Worm (Caenorhabditis elegans) whole organism, L1 larva: ENCODE results near the gene fipr-11.
A peak's percentile ranks its signal among the peaks of the same experiment; 100 is the strongest.

Experiments
- C04F5.9 ChIP-seq: sonication (generic microtip); optimal IDR thresholded peaks from 2 replicates; lab custom pipeline; 2016; ENCODE audit warnings: missing genetic modification characterization, missing compliant biosample characterization
- F16B12.6 ChIP-seq: fragments of 150-350 bp; optimal IDR thresholded peaks from 2 replicates; lab custom pipeline; 2014; ENCODE audit warnings: missing biosample characterization, missing genetic modification characterization
- Y116A8C.19 ChIP-seq: sonication (generic microtip); optimal IDR thresholded peaks from 2 replicates; lab custom pipeline; 2016; ENCODE audit warnings: missing compliant biosample characterization, missing genetic modification characterization, borderline replicate concordance
- aha-1 ChIP-seq: fragments of 150-350 bp; optimal IDR thresholded peaks from 2 replicates; lab custom pipeline; 2014; ENCODE audit warnings: missing biosample characterization, missing genetic modification characterization
- alr-1 ChIP-seq: fragments of 200-800 bp; sonication (Bioruptor generic); optimal IDR thresholded peaks from 2 replicates; lab custom pipeline; 2018; ENCODE audit warnings: borderline replicate concordance, mild to moderate bottlenecking, missing genetic modification characterization, missing compliant biosample characterization
- ama-1 ChIP-seq: fragments of 150-350 bp; optimal IDR thresholded peaks from 2 replicates; lab custom pipeline; 2014
- blmp-1 ChIP-seq: fragments of 150-350 bp; optimal IDR thresholded peaks from 2 replicates; lab custom pipeline; 2014; ENCODE audit warnings: missing biosample characterization, missing genetic modification characterization
- ceh-63 ChIP-seq: fragments of 200-800 bp; sonication (Bioruptor generic); optimal IDR thresholded peaks from 2 replicates; lab custom pipeline; 2018; ENCODE audit warnings: mild to moderate bottlenecking, missing genetic modification characterization, missing compliant biosample characterization
- ceh-82 ChIP-seq, 3 experiments: fragments of 150-350 bp in 1 of 3; sonication (generic microtip) in 2 of 3; optimal IDR thresholded peaks; 2 replicates each; lab custom pipeline; 2014 to 2017; ENCODE audit warnings: missing biosample characterization in 3 of 3, missing genetic modification characterization in 3 of 3
- ceh-90 ChIP-seq: sonication (generic microtip); optimal IDR thresholded peaks from 2 replicates; lab custom pipeline; 2016; ENCODE audit warnings: missing genetic modification characterization, missing compliant biosample characterization
- ces-1 ChIP-seq: fragments of 150-350 bp; optimal IDR thresholded peaks from 2 replicates; lab custom pipeline; 2014; ENCODE audit warnings: missing biosample characterization, missing genetic modification reagents, missing genetic modification characterization
- dsc-1 ChIP-seq: sonication (generic microtip); optimal IDR thresholded peaks from 2 replicates; lab custom pipeline; 2016; ENCODE audit warnings: mild to moderate bottlenecking, missing genetic modification characterization, missing compliant biosample characterization
- egl-13 ChIP-seq: sonication (generic microtip); optimal IDR thresholded peaks from 2 replicates; lab custom pipeline; 2016; ENCODE audit warnings: missing genotype, missing genetic modification reagents, missing genetic modification characterization, missing compliant biosample characterization
- ets-5 ChIP-seq: fragments of 200-800 bp; sonication (Bioruptor generic); IDR thresholded peaks from 2 replicates; pipeline ENCODE4 v1.3.6; 2022; ENCODE audit warnings: missing genetic modification characterization, missing compliant biosample characterization
- fkh-10 ChIP-seq: sonication (generic microtip); optimal IDR thresholded peaks from 2 replicates; lab custom pipeline; 2017; ENCODE audit warnings: missing biosample characterization, missing genetic modification reagents, missing genetic modification characterization
- fkh-4 ChIP-seq: sonication (generic microtip); optimal IDR thresholded peaks from 2 replicates; lab custom pipeline; 2016; ENCODE audit warnings: missing compliant biosample characterization, missing genetic modification characterization, borderline replicate concordance
- fkh-8 ChIP-seq: sonication (generic microtip); optimal IDR thresholded peaks from 2 replicates; lab custom pipeline; 2016; ENCODE audit warnings: mild to moderate bottlenecking, missing genetic modification characterization, missing compliant biosample characterization
- hlh-4 ChIP-seq: sonication (generic microtip); optimal IDR thresholded peaks from 2 replicates; lab custom pipeline; 2016; ENCODE audit warnings: mild to moderate bottlenecking, missing genetic modification characterization, missing compliant biosample characterization
- lin-14 ChIP-seq: fragments of 200-800 bp; sonication (Bioruptor generic); optimal IDR thresholded peaks from 2 replicates; lab custom pipeline; 2018; ENCODE audit warnings: mild to moderate bottlenecking, missing genetic modification characterization, moderate library complexity, missing compliant biosample characterization
- lin-15B ChIP-seq: fragments of 150-350 bp; sonication (generic microtip); optimal IDR thresholded peaks from 3 replicates; lab custom pipeline; 2014; ENCODE audit warnings: missing biosample characterization, missing genetic modification characterization
- lin-35 ChIP-seq, 2 experiments: fragments of 150-350 bp; optimal IDR thresholded peaks; 2 replicates each; lab custom pipeline; 2014; ENCODE audit warnings: missing biosample characterization in 2 of 2, missing genetic modification characterization in 2 of 2, missing genetic modification reagents in 2 of 2
- lsy-2 ChIP-seq, 2 experiments: fragments of 150-350 bp; optimal IDR thresholded peaks; 2 replicates each; lab custom pipeline; 2014; ENCODE audit warnings: missing biosample characterization in 2 of 2, missing genetic modification characterization in 2 of 2
- mef-2 ChIP-seq: fragments of 150-350 bp; optimal IDR thresholded peaks from 2 replicates; lab custom pipeline; 2014; ENCODE audit warnings: missing biosample characterization, missing genetic modification characterization
- nhr-19 ChIP-seq: fragments of 200-800 bp; sonication (Bioruptor generic); conservative IDR thresholded peaks from 2 replicates; pipeline ENCODE4 v1.3.6; 2022; ENCODE audit warnings: missing genetic modification characterization, missing compliant biosample characterization
- nhr-20 ChIP-seq: sonication (generic microtip); optimal IDR thresholded peaks from 2 replicates; lab custom pipeline; 2016; ENCODE audit warnings: mild to moderate bottlenecking, missing genetic modification characterization, missing compliant biosample characterization
- nhr-47 ChIP-seq: sonication (generic microtip); optimal IDR thresholded peaks from 2 replicates; lab custom pipeline; 2016; ENCODE audit warnings: mild to moderate bottlenecking, missing genetic modification characterization, moderate library complexity, missing compliant biosample characterization
- nhr-71 ChIP-seq: sonication (generic microtip); optimal IDR thresholded peaks from 2 replicates; lab custom pipeline; 2016; ENCODE audit warnings: mild to moderate bottlenecking, missing genetic modification characterization, moderate library complexity, missing compliant biosample characterization
- nhr-85 ChIP-seq: sonication (generic microtip); peaks from one replicate; lab custom pipeline; 2016; ENCODE audit warnings: missing genetic modification characterization, inconsistent platforms, missing compliant biosample characterization
- nhr-90 ChIP-seq: sonication (generic microtip); optimal IDR thresholded peaks from 2 replicates; lab custom pipeline; 2016; ENCODE audit warnings: mild to moderate bottlenecking, missing genetic modification characterization, missing compliant biosample characterization; ENCODE audit not compliant: poor library complexity
- rnt-1 ChIP-seq: sonication (generic microtip); optimal IDR thresholded peaks from 2 replicates; lab custom pipeline; 2016; ENCODE audit warnings: mild to moderate bottlenecking, missing genetic modification characterization, moderate library complexity, missing compliant biosample characterization
- skn-1 ChIP-seq: fragments of 150-350 bp; optimal IDR thresholded peaks from 2 replicates; lab custom pipeline; 2014; ENCODE audit warnings: missing biosample characterization, missing genetic modification characterization
- sox-4 ChIP-seq: sonication (generic microtip); optimal IDR thresholded peaks from 2 replicates; lab custom pipeline; 2016; ENCODE audit warnings: missing genetic modification characterization, missing compliant biosample characterization
- sptf-1 ChIP-seq: fragments of 150-350 bp; optimal IDR thresholded peaks from 2 replicates; lab custom pipeline; 2014; ENCODE audit warnings: missing biosample characterization, missing genetic modification characterization
- tbx-2 ChIP-seq: sonication (generic microtip); optimal IDR thresholded peaks from 2 replicates; lab custom pipeline; 2016; ENCODE audit warnings: missing genetic modification characterization, missing compliant biosample characterization
- tlp-1 ChIP-seq: fragments of 150-350 bp; optimal IDR thresholded peaks from 2 replicates; lab custom pipeline; 2014; ENCODE audit warnings: missing biosample characterization, missing genetic modification characterization
- unc-130 ChIP-seq: fragments of 150-350 bp; optimal IDR thresholded peaks from 2 replicates; lab custom pipeline; 2017; ENCODE audit warnings: missing biosample characterization, missing genetic modification characterization, inconsistent platforms
- unc-62 ChIP-seq: fragments of 150-350 bp; optimal IDR thresholded peaks from 2 replicates; lab custom pipeline; 2014; ENCODE audit warnings: missing biosample characterization, missing genetic modification reagents, missing genetic modification characterization
- xbp-1 ChIP-seq: sonication (generic microtip); optimal IDR thresholded peaks from 2 replicates; lab custom pipeline; 2016; ENCODE audit warnings: missing genetic modification characterization, missing compliant biosample characterization
- ztf-4 ChIP-seq: fragments of 150-350 bp; optimal IDR thresholded peaks from 2 replicates; lab custom pipeline; 2014; ENCODE audit warnings: missing biosample characterization, missing genetic modification characterization

fipr-11 gene

DNA sequence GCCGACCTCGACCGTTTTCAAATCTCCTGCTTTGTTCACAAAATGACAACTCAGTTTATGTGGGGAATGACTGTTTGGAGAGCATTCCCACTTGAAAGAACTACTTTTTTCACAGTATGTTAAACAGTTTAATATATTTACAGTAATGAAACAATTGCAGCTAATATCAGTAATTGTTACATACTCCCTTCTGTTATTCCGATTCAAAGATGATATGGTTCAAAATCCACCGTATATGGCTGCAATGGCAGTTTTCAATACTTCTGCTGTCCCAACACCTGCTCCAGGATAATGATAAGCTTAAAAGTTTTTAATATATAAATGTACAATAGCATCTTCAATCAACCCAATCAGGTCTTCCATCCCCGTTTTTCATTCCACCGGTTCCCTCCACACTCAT lies 1.2 kb upstream of the fipr-11 start:
- TF ChIP-seq nhr-19 (GFP tag; lab: Robert Waterston, UW) (no peak), tlp-1 (tag; lab: Kevin White, UChicago) (no peak), ceh-90 (no peak)

DNA sequence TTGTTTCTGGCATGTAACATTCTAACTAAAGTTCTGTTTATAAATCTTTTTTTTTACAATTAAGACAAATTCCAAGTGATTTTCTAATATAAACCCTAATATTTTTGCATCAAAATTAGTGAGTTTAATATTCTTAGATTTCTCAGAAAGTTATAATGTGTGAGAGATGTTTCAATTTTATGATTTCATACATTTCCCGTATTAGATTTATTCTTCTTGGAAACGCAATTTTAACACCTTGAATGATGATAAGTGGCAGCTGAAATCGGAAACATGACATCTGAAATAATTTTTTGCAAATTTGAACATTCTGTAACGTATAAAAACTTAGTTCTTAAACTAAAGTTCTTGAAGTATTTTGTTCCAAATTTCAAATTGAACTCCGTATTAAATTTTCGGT lies 4.9 kb downstream of the fipr-11 start:
- TF ChIP-seq F16B12.6 (tag; lab: Kevin White, UChicago) (no peak), ama-1 (no peak), ceh-63 (no peak), ceh-82 (tag; optimal IDR thresholded peaks at IDR 0.05; lab: Kevin White, UChicago) (no peak), hlh-4 (tag; lab: Kevin White, UChicago) (peak; percentile 94), tbx-2 (tag; lab: Kevin White, UChicago) (no peak), sox-4 (tag; lab: Kevin White, UChicago) (no peak), nhr-85 (tag; lab: Kevin White, UChicago) (no peak), egl-13 (tag; lab: Kevin White, UChicago) (peak; percentile 67), nhr-71 (tag; lab: Kevin White, UChicago) (peak; percentile 42), nhr-20 (tag; lab: Kevin White, UChicago) (no peak), ets-5 (GFP tag; lab: Robert Waterston, UW) (no peak), fkh-8 (tag; lab: Kevin White, UChicago) (peak; percentile 43), lin-15B (tag; lab: Kevin White, UChicago) (no peak), blmp-1 (tag; lab: Kevin White, UChicago) (no peak), dsc-1 (tag; lab: Kevin White, UChicago) (no peak), nhr-90 (tag; lab: Kevin White, UChicago) (no peak), rnt-1 (no peak), sptf-1 (tag; lab: Kevin White, UChicago) (no peak), ces-1 (GFP tag; lab: Kevin White, UChicago) (no peak), aha-1 (no peak), nhr-47 (tag; lab: Kevin White, UChicago) (peak; percentile 66), lsy-2 (tag; optimal IDR thresholded peaks at IDR 0.05; lab: Kevin White, UChicago) (no peak), mef-2 (tag; lab: Kevin White, UChicago) (no peak), unc-62 (GFP tag; lab: Kevin White, UChicago) (no peak), xbp-1 (tag; lab: Kevin White, UChicago) (no peak), unc-130 (no peak)
- TF ChIP-seq, all 84 proteins: peak for 5

DNA sequence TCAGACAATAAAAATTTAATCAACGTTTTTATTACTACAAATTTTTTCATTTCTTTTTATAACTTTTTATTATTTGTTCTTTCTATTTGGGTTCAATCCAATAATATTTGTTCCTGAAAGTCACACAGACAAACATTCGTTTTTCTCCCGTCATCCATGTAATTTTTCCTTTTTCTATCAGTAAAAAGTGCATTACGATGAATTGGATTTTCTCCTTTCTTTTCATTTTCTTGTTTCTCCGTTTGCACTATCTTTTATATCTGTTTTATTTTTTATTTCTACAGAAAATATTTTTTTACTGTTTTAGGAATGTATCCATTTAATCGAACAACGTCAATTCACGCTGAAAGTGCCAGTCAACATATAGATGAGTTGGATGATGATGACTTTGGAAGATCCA lies 6.7 kb downstream of the fipr-11 start, which contains the start of gene egl-47:
Gene egl-47 (plus strand): TSS at position 301 of the 400 bp plus-strand sequence.
- no peak for TF ChIP-seq Y116A8C.19 (tag; lab: Kevin White, UChicago)
- no peak for TF ChIP-seq skn-1 (tag; lab: Kevin White, UChicago)
- TF ChIP-seq alr-1 (tag; lab: Kevin White, UChicago) = no peak
- no peak for TF ChIP-seq sptf-1 (tag; lab: Kevin White, UChicago)
- TF ChIP-seq nhr-71 (tag; lab: Kevin White, UChicago) = no peak
- no peak for TF ChIP-seq fkh-4 (tag; lab: Kevin White, UChicago)
- no peak for TF ChIP-seq C04F5.9 (tag; lab: Kevin White, UChicago)
- no peak for TF ChIP-seq fkh-8 (tag; lab: Kevin White, UChicago)
- TF ChIP-seq lin-35 (GFP tag; optimal IDR thresholded peaks at IDR 0.05; lab: Kevin White, UChicago) = no peak
- TF ChIP-seq ceh-63 = no peak
- TF ChIP-seq lin-14 (GFP tag; lab: Kevin White, UChicago) = no peak
- no peak for TF ChIP-seq unc-130
- TF ChIP-seq ztf-4 (tag; lab: Kevin White, UChicago) = no peak
- TF ChIP-seq fkh-10 = no peak
- TF ChIP-seq rnt-1 = no peak
